Worm (Caenorhabditis elegans) whole organism, young adult: ENCODE measurements around the gene pap-1.

Source experiments
- F10E7.11 ChIP-seq: sonication (generic microtip); optimal IDR thresholded peaks from 2 replicates; lab custom pipeline; 2017; ENCODE audit warnings: mild to moderate bottlenecking, missing genetic modification characterization, moderate library complexity, missing compliant biosample characterization
- egrh-3 ChIP-seq: fragments of 200-800 bp; sonication (Bioruptor generic); IDR thresholded peaks from 2 replicates; pipeline ENCODE4 v1.3.6; 2022; ENCODE audit warnings: missing genetic modification reagents, missing genetic modification characterization, missing compliant biosample characterization
- ets-4 ChIP-seq: fragments of 200-800 bp; sonication (Bioruptor generic); optimal IDR thresholded peaks from 2 replicates; lab custom pipeline; 2018; ENCODE audit warnings: mild to moderate bottlenecking, missing genetic modification characterization, missing compliant biosample characterization
- hlh-12 ChIP-seq: sonication (generic microtip); optimal IDR thresholded peaks from 2 replicates; lab custom pipeline; 2016; ENCODE audit warnings: missing genetic modification characterization, missing compliant biosample characterization
- lir-1 ChIP-seq: fragments of 200-800 bp; sonication (Bioruptor generic); conservative IDR thresholded peaks from 2 replicates; pipeline ENCODE4 v1.3.6; 2022; ENCODE audit warnings: missing genetic modification reagents, missing genetic modification characterization, missing compliant biosample characterization
- madf-8 ChIP-seq: fragments of 200-800 bp; sonication (Bioruptor generic); conservative IDR thresholded peaks from 2 replicates; pipeline ENCODE4 v1.3.6; 2022; ENCODE audit warnings: missing genetic modification reagents, missing genetic modification characterization, missing compliant biosample characterization
- nfya-2 ChIP-seq: fragments of 200-800 bp; sonication (Bioruptor generic); IDR thresholded peaks from 2 replicates; pipeline ENCODE4 v1.3.6; 2022; ENCODE audit warnings: missing genetic modification reagents, missing genetic modification characterization, missing compliant biosample characterization
- nhr-80 ChIP-seq: sonication (generic microtip); optimal IDR thresholded peaks from 2 replicates; lab custom pipeline; 2016; ENCODE audit warnings: missing genetic modification characterization, missing compliant biosample characterization
- ztf-25 ChIP-seq: fragments of 200-800 bp; sonication (Bioruptor generic); IDR thresholded peaks from 2 replicates; pipeline ENCODE4 v1.3.6; 2022; ENCODE audit warnings: missing genetic modification reagents, missing genetic modification characterization, missing compliant biosample characterization

pap-1 gene

DNA sequence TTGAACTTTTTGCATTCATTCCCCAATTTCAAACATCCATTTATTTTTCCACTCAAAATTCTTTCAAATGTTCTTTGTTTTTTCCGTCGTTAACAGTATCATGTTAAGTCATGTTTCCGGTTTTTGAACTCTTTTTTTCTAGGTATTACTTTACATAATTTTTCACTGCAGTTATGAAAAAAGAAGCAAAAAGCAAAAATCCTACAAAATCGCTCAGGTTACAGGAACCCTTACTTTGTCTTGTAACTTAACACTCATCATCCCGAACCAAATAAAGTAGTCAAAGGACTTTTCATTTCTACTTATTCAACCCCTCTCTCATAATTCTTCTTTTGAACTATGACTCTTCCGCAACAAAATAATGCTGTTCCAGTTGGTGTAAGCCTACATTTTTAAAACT, 49.7 kb downstream of the pap-1 start, which contains the start of gene aqp-5:
TSS of gene aqp-5 (plus strand) at position 301 of the 400 bp plus-strand sequence.
- no peak for TF ChIP-seq lir-1 (GFP tag; lab: Robert Waterston, UW)
- TF ChIP-seq nfya-2 = no peak
- no peak for TF ChIP-seq ets-4 (GFP tag; lab: Kevin White, UChicago)

DNA sequence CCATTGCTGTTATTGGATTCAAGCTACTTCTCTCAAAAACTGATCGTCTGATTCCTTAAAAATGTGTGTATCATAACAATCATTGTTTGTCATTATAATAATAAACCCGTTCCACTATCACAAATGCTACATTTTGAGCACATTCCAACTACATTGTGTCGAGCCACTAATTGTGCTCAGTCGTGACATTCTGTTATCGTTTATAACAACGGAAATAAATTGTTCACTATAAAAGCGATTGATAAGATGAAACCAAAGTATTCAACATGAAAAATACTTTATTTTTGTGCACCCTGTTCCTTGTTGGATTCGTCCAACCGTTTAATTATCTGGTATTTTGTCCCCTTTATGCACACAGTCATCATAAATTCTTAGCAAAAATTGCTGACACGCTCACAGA, 51.4 kb downstream of the pap-1 start, which contains the start of gene ugt-33:
TSS of gene ugt-33 (plus strand) at position 260 of the 400 bp plus-strand sequence.
- no peak for TF ChIP-seq egrh-3 (GFP tag; lab: Robert Waterston, UW)
- TF ChIP-seq nhr-80 (tag; lab: Kevin White, UChicago) = peak; percentile 47
- TF ChIP-seq madf-8 (GFP tag; lab: Robert Waterston, UW) = no peak
- no peak for TF ChIP-seq nfya-2
- TF ChIP-seq F10E7.11 (tag; lab: Kevin White, UChicago) = no peak
- no peak for TF ChIP-seq hlh-12 (tag; lab: Kevin White, UChicago)
- TF ChIP-seq ztf-25 (GFP tag; lab: Robert Waterston, UW) = no peak
